Worm (Caenorhabditis elegans) whole organism, L4 larva: ENCODE results near the gene fbxb-40.

Experiments
- D1046.2 ChIP-seq: fragments of 200-800 bp; sonication (Bioruptor generic); IDR thresholded peaks from 2 replicates; pipeline ENCODE4 v1.3.6; 2022; ENCODE audit warnings: missing genetic modification characterization, missing compliant biosample characterization
- F10B5.3 ChIP-seq: sonication (generic microtip); optimal IDR thresholded peaks from 2 replicates; lab custom pipeline; 2016; ENCODE audit warnings: mild to moderate bottlenecking, missing genetic modification characterization, missing compliant biosample characterization
- R02D3.7 ChIP-seq: fragments of 150-350 bp; sonication (generic microtip); optimal IDR thresholded peaks from 3 replicates; lab custom pipeline; 2014; ENCODE audit warnings: missing biosample characterization, missing genetic modification characterization
- Y105C5A.15 ChIP-seq: fragments of 200-800 bp; sonication (Bioruptor generic); IDR thresholded peaks from 2 replicates; pipeline ENCODE4 v1.3.6; 2022; ENCODE audit warnings: missing genetic modification characterization, missing compliant biosample characterization
- Y75B8A.6 ChIP-seq: fragments of 200-800 bp; sonication (Bioruptor generic); IDR thresholded peaks from 2 replicates; pipeline ENCODE4 v1.3.6; 2022; ENCODE audit warnings: missing genetic modification reagents, missing genetic modification characterization, missing compliant biosample characterization
- ZK546.5 ChIP-seq, 2 experiments: sonication (generic microtip); optimal IDR thresholded peaks; 2 replicates each; lab custom pipeline; 2017; ENCODE audit warnings: missing biosample characterization in 2 of 2, missing genetic modification characterization in 2 of 2
- aha-1 ChIP-seq: fragments of 150-350 bp; peaks from one replicate; lab custom pipeline; 2014; ENCODE audit warnings: missing biosample characterization, missing genetic modification characterization
- attf-4 ChIP-seq: sonication (generic microtip); optimal IDR thresholded peaks from 3 replicates; lab custom pipeline; 2017; ENCODE audit warnings: missing biosample characterization, missing genetic modification characterization
- ceh-20 ChIP-seq: fragments of 200-800 bp; sonication (Bioruptor generic); IDR thresholded peaks from 2 replicates; pipeline ENCODE4 v1.3.6; 2022; ENCODE audit warnings: missing genetic modification reagents, missing genetic modification characterization, missing compliant biosample characterization
- ceh-28 ChIP-seq: fragments of 150-350 bp; optimal IDR thresholded peaks from 2 replicates; lab custom pipeline; 2014; ENCODE audit warnings: missing biosample characterization, missing genetic modification reagents, missing genetic modification characterization
- ceh-32 ChIP-seq: sonication (generic microtip); optimal IDR thresholded peaks from 2 replicates; lab custom pipeline; 2016; ENCODE audit warnings: mild to moderate bottlenecking, missing genetic modification characterization, missing compliant biosample characterization; ENCODE audit not compliant: poor library complexity
- ceh-62 ChIP-seq: sonication (generic microtip); optimal IDR thresholded peaks from 2 replicates; lab custom pipeline; 2017; ENCODE audit warnings: missing biosample characterization, missing genetic modification characterization
- ceh-82 ChIP-seq: sonication (generic microtip); optimal IDR thresholded peaks from 2 replicates; lab custom pipeline; 2017; ENCODE audit warnings: missing biosample characterization, missing genetic modification characterization
- cey-2 ChIP-seq: sonication (generic microtip); optimal IDR thresholded peaks from 3 replicates; lab custom pipeline; 2017; ENCODE audit warnings: missing genetic modification characterization, mild to moderate bottlenecking, missing compliant biosample characterization, antibody characterized with exemption, borderline replicate concordance; ENCODE audit not compliant: insufficient read depth
- daf-16 ChIP-seq, 3 experiments: sonication (generic microtip); optimal IDR thresholded peaks; 2 replicates each; lab custom pipeline; 2016 to 2017; ENCODE audit warnings: missing genetic modification characterization in 3 of 3, missing genetic modification reagents in 3 of 3, mild to moderate bottlenecking in 2 of 3, missing compliant biosample characterization in 2 of 3, missing biosample characterization in 1 of 3, moderate library complexity in 1 of 3
- dmd-8 ChIP-seq: fragments of 200-800 bp; sonication (Bioruptor generic); IDR thresholded peaks from 2 replicates; pipeline ENCODE4 v1.3.6; 2022; ENCODE audit warnings: missing genetic modification characterization, missing compliant biosample characterization
- dve-1 ChIP-seq: sonication (generic microtip); optimal IDR thresholded peaks from 2 replicates; lab custom pipeline; 2017; ENCODE audit warnings: antibody characterized with exemption, mild to moderate bottlenecking, missing genetic modification characterization, missing compliant biosample characterization; ENCODE audit not compliant: insufficient read depth
- fkh-10 ChIP-seq: fragments of 150-350 bp; optimal IDR thresholded peaks from 2 replicates; lab custom pipeline; 2014; ENCODE audit warnings: missing biosample characterization, missing genetic modification reagents, missing genetic modification characterization
- gei-8 ChIP-seq: fragments of 200-800 bp; sonication (Bioruptor generic); optimal IDR thresholded peaks from 2 replicates; lab custom pipeline; 2018; ENCODE audit warnings: mild to moderate bottlenecking, missing genetic modification characterization, missing compliant biosample characterization
- hmg-1.1 ChIP-seq: fragments of 200-800 bp; sonication (Bioruptor generic); IDR thresholded peaks from 2 replicates; pipeline ENCODE4 v1.3.6; 2022; ENCODE audit warnings: missing genetic modification reagents, missing genetic modification characterization, missing compliant biosample characterization
- lim-7 ChIP-seq: fragments of 200-800 bp; sonication (Bioruptor generic); IDR thresholded peaks from 2 replicates; pipeline ENCODE4 v1.3.6; 2022; ENCODE audit warnings: missing genetic modification characterization, missing compliant biosample characterization
- lin-15B ChIP-seq: fragments of 150-350 bp; sonication (generic microtip); optimal IDR thresholded peaks from 3 replicates; lab custom pipeline; 2014; ENCODE audit warnings: missing biosample characterization, missing genetic modification characterization
- lin-29 ChIP-seq: fragments of 200-800 bp; sonication (Bioruptor generic); IDR thresholded peaks from 2 replicates; pipeline ENCODE4 v1.3.6; 2022; ENCODE audit warnings: missing genetic modification reagents, missing genetic modification characterization, missing compliant biosample characterization
- lin-38 ChIP-seq: fragments of 200-800 bp; sonication (Bioruptor generic); IDR thresholded peaks from 2 replicates; pipeline ENCODE4 v1.3.6; 2022; ENCODE audit warnings: missing genetic modification reagents, missing genetic modification characterization, missing compliant biosample characterization
- lir-3 ChIP-seq: sonication (generic microtip); optimal IDR thresholded peaks from 2 replicates; lab custom pipeline; 2016; ENCODE audit warnings: mild to moderate bottlenecking, missing genetic modification characterization, missing compliant biosample characterization
- lsy-2 ChIP-seq, 2 experiments: fragments of 150-350 bp in 1 of 2; sonication (generic microtip) in 1 of 2; optimal IDR thresholded peaks; 2 replicates each; lab custom pipeline; 2014 to 2017; ENCODE audit warnings: missing biosample characterization in 2 of 2, missing genetic modification characterization in 2 of 2
- madf-5 ChIP-seq, 2 experiments: fragments of 200-800 bp; sonication (Bioruptor generic); IDR thresholded peaks; 2 replicates each; pipeline ENCODE4 v1.3.6; 2022; ENCODE audit warnings: missing compliant biosample characterization in 2 of 2, missing genetic modification characterization in 2 of 2
- mdl-1 ChIP-seq, 2 experiments: fragments of 150-350 bp in 1 of 2; sonication (generic microtip) in 1 of 2; optimal IDR thresholded peaks; 2 replicates each; lab custom pipeline; 2014 to 2017; ENCODE audit warnings: missing biosample characterization in 2 of 2, missing genetic modification characterization in 2 of 2
- mep-1 ChIP-seq: fragments of 150-350 bp; sonication (generic microtip); optimal IDR thresholded peaks from 3 replicates; lab custom pipeline; 2014; ENCODE audit warnings: missing biosample characterization, missing genetic modification characterization
- mes-2 ChIP-seq: sonication (generic microtip); optimal IDR thresholded peaks from 2 replicates; lab custom pipeline; 2016; ENCODE audit warnings: missing genotype, mild to moderate bottlenecking, missing genetic modification characterization, missing compliant biosample characterization; ENCODE audit not compliant: poor library complexity, severe bottlenecking
- nhr-10 ChIP-seq: fragments of 150-350 bp; optimal IDR thresholded peaks from 2 replicates; lab custom pipeline; 2014; ENCODE audit warnings: missing biosample characterization, missing genetic modification characterization
- nhr-102 ChIP-seq: sonication (generic microtip); optimal IDR thresholded peaks from 2 replicates; lab custom pipeline; 2016; ENCODE audit warnings: mild to moderate bottlenecking, missing genetic modification characterization, moderate library complexity, missing compliant biosample characterization
- nhr-11 ChIP-seq: fragments of 150-350 bp; optimal IDR thresholded peaks from 2 replicates; lab custom pipeline; 2014; ENCODE audit warnings: missing biosample characterization, missing genetic modification characterization
- nhr-111 ChIP-seq: fragments of 200-800 bp; sonication (Bioruptor generic); optimal IDR thresholded peaks from 2 replicates; lab custom pipeline; 2018; ENCODE audit warnings: mild to moderate bottlenecking, missing genetic modification characterization, missing compliant biosample characterization
- nhr-237 ChIP-seq: sonication (generic microtip); optimal IDR thresholded peaks from 2 replicates; lab custom pipeline; 2017; ENCODE audit warnings: missing biosample characterization, missing genetic modification characterization
- nhr-25 ChIP-seq: sonication (generic microtip); optimal IDR thresholded peaks from 2 replicates; lab custom pipeline; 2017; ENCODE audit warnings: missing genetic modification characterization, mild to moderate bottlenecking, missing compliant biosample characterization, antibody characterized with exemption, moderate library complexity, borderline replicate concordance; ENCODE audit not compliant: insufficient read depth
- nhr-28 ChIP-seq: fragments of 150-350 bp; optimal IDR thresholded peaks from 2 replicates; lab custom pipeline; 2014; ENCODE audit warnings: missing biosample characterization, missing genetic modification characterization
- nhr-6 ChIP-seq: fragments of 150-350 bp; optimal IDR thresholded peaks from 2 replicates; lab custom pipeline; 2014; ENCODE audit warnings: missing biosample characterization, missing genetic modification characterization
- nhr-76 ChIP-seq: fragments of 150-350 bp; optimal IDR thresholded peaks from 2 replicates; lab custom pipeline; 2014; ENCODE audit warnings: missing biosample characterization, missing genetic modification characterization
- pha-4 ChIP-seq, 2 experiments: fragments of 150-350 bp in 1 of 2; fragments of 200-800 bp in 1 of 2; sonication (Bioruptor generic) in 1 of 2; IDR thresholded peaks in 1 of 2; optimal IDR thresholded peaks in 1 of 2; 2 replicates each; pipeline versions ENCODE4 v1.3.6 to Lab custom; 2014 to 2022; ENCODE audit warnings: missing genetic modification characterization in 2 of 2, missing genetic modification reagents in 2 of 2, missing biosample characterization in 1 of 2, missing compliant biosample characterization in 1 of 2
- php-3 ChIP-seq: fragments of 200-800 bp; sonication (Bioruptor generic); IDR thresholded peaks from 2 replicates; pipeline ENCODE4 v1.3.6; 2022; ENCODE audit warnings: missing genetic modification reagents, missing genetic modification characterization, missing compliant biosample characterization
- pqm-1 ChIP-seq: sonication (generic microtip); optimal IDR thresholded peaks from 2 replicates; lab custom pipeline; 2017; ENCODE audit warnings: missing biosample characterization, missing genetic modification characterization
- saeg-2 ChIP-seq: fragments of 200-800 bp; sonication (Bioruptor generic); IDR thresholded peaks from 2 replicates; pipeline ENCODE4 v1.3.6; 2022; ENCODE audit warnings: missing genetic modification reagents, missing genetic modification characterization, missing compliant biosample characterization
- set-16 ChIP-seq: fragments of 200-800 bp; sonication (Bioruptor generic); IDR thresholded peaks from 2 replicates; pipeline ENCODE4 v1.3.6; 2022; ENCODE audit warnings: missing genetic modification reagents, missing genetic modification characterization, missing compliant biosample characterization
- skn-1 ChIP-seq: fragments of 150-350 bp; optimal IDR thresholded peaks from 2 replicates; lab custom pipeline; 2014; ENCODE audit warnings: missing biosample characterization, missing genetic modification characterization
- snpc-4 ChIP-seq: fragments of 150-350 bp; optimal IDR thresholded peaks from 2 replicates; lab custom pipeline; 2014; ENCODE audit warnings: missing biosample characterization, missing genetic modification characterization
- tag-97 ChIP-seq: fragments of 200-800 bp; sonication (Bioruptor generic); IDR thresholded peaks from 2 replicates; pipeline ENCODE4 v1.3.6; 2022; ENCODE audit warnings: missing genetic modification characterization, missing compliant biosample characterization
- unc-39 ChIP-seq: sonication (generic microtip); optimal IDR thresholded peaks from 2 replicates; lab custom pipeline; 2017; ENCODE audit warnings: missing biosample characterization, missing genetic modification characterization
- unc-62 ChIP-seq, 3 experiments: fragments of 150-350 bp in 1 of 3; sonication (generic microtip); optimal IDR thresholded peaks in 2 of 3; peaks in 1 of 3; 1 replicate in 1 of 3; 2 replicates in 2 of 3; lab custom pipeline; 2014 to 2017; ENCODE audit warnings: missing biosample characterization in 3 of 3, missing genetic modification characterization in 3 of 3, missing genetic modification reagents in 3 of 3, missing genotype in 1 of 3
- zag-1 ChIP-seq: fragments of 150-350 bp; optimal IDR thresholded peaks from 2 replicates; lab custom pipeline; 2014; ENCODE audit warnings: missing biosample characterization, missing genetic modification characterization

The fbxb-40 gene

DNA sequence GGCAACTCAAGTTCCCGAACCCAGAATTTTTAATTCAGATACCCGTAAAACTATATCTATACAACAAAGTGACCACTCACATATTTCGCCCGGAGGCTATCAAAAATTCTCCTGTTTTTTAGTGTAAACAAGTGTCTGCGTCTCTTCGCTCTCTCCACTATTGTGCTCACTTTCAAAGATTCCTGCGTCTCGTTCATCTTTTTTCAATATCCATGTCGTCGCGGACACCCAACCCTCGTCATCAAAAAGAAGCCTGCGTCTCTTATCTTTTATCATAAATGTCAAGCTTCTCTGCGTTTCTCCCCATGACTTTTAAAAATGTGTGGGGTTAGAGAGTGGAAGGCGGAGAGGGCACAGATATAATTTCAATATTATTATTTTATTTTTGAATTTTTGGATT is 35.1 kb upstream of the fbxb-40 start (continued):
- TF ChIP-seq ceh-32 (no peak), gei-8 (no peak), attf-4 (no peak), mes-2 (tag; lab: Kevin White, UChicago) (peak; percentile 31), dve-1 (tag; lab: Kevin White, UChicago) (peak; percentile 65), zag-1 (tag; lab: Kevin White, UChicago) (no peak), ceh-20 (GFP tag; lab: Robert Waterston, UW) (no peak), F10B5.3 (tag; lab: Kevin White, UChicago) (no peak), nhr-76 (tag; lab: Kevin White, UChicago) (no peak), nhr-10 (tag; lab: Kevin White, UChicago) (no peak), nhr-28 (tag; lab: Kevin White, UChicago) (no peak), nhr-6 (tag; lab: Kevin White, UChicago) (no peak), lim-7 (GFP tag; lab: Robert Waterston, UW) (no peak), pqm-1 (tag; lab: Kevin White, UChicago) (no peak), tag-97 (GFP tag; lab: Robert Waterston, UW) (no peak), ZK546.5 (tag; optimal IDR thresholded peaks at IDR 0.05; lab: Kevin White, UChicago) (no peak), skn-1 (tag; lab: Kevin White, UChicago) (no peak), ceh-62 (tag; lab: Kevin White, UChicago) (no peak), madf-5 (GFP tag; IDR thresholded peaks at IDR 0.05; lab: Robert Waterston, UW) (no peak), cey-2 (no peak), lin-38 (GFP tag; lab: Robert Waterston, UW) (no peak), mdl-1 (tag; optimal IDR thresholded peaks at IDR 0.05; lab: Kevin White, UChicago) (peak in 1 of 2 experiments; percentile 65), nhr-102 (no peak), snpc-4 (no peak), lin-15B (tag; lab: Kevin White, UChicago) (no peak), dmd-8 (GFP tag; lab: Robert Waterston, UW) (no peak), ceh-28 (tag; lab: Kevin White, UChicago) (no peak), nhr-25 (no peak), daf-16 (GFP tag; optimal IDR thresholded peaks at IDR 0.05; lab: Kevin White, UChicago) (peak in 1 of 2 experiments; percentile 74), daf-16 (tag; optimal IDR thresholded peaks at IDR 0.05; lab: Kevin White, UChicago) (peak; percentile 17), unc-39 (tag; lab: Kevin White, UChicago) (no peak), mep-1 (tag; lab: Kevin White, UChicago) (peak; percentile 26), saeg-2 (GFP tag; lab: Robert Waterston, UW) (no peak), fkh-10 (GFP tag; lab: Kevin White, UChicago) (peak; percentile 69), lsy-2 (tag; optimal IDR thresholded peaks at IDR 0.05; lab: Kevin White, UChicago) (peak in 1 of 2 experiments; percentile 57), nhr-11 (tag; lab: Kevin White, UChicago) (peak; percentile 66), nhr-111 (no peak), ceh-82 (no peak), php-3 (GFP tag; lab: Robert Waterston, UW) (no peak), Y105C5A.15 (no peak), nhr-237 (tag; lab: Kevin White, UChicago) (no peak), D1046.2 (GFP tag; lab: Robert Waterston, UW) (no peak), aha-1 (tag; lab: Kevin White, UChicago) (no peak), hmg-1.1 (peak; percentile 41; the same call in 1 of the 2 replicates), lin-29 (GFP tag; lab: Robert Waterston, UW) (no peak), unc-62 (GFP tag; optimal IDR thresholded peaks at IDR 0.05 in 1 of 2; lab: Kevin White, UChicago) (peak in 1 of 2 experiments; percentile 34), unc-62 (tag; optimal IDR thresholded peaks at IDR 0.05; lab: Kevin White, UChicago) (no peak), pha-4 (GFP tag; IDR thresholded peaks at IDR 0.05; lab: Robert Waterston, UW) (no peak), pha-4 (tag; optimal IDR thresholded peaks at IDR 0.05; lab: Kevin White, UChicago) (peak; percentile 25), lir-3 (tag; lab: Kevin White, UChicago) (no peak), Y75B8A.6 (no peak), set-16 (no peak), R02D3.7 (tag; lab: Kevin White, UChicago) (no peak)
